Worm (Caenorhabditis elegans) whole organism, early embryonic: Measurements from ENCODE around the gene alr-1.

Experiments used
- B0310.2 ChIP-seq: sonication (generic microtip); optimal IDR thresholded peaks from 2 replicates; lab custom pipeline; 2016; ENCODE audit warnings: mild to moderate bottlenecking, missing genetic modification characterization, missing compliant biosample characterization
- F13C5.2 ChIP-seq: sonication (generic microtip); optimal IDR thresholded peaks from 2 replicates; lab custom pipeline; 2017; ENCODE audit warnings: mild to moderate bottlenecking, missing genetic modification characterization, inconsistent platforms, missing compliant biosample characterization
- ama-1 ChIP-seq: fragments of 150-350 bp; optimal IDR thresholded peaks from 2 replicates; lab custom pipeline; 2014
- ceh-36 ChIP-seq: sonication (generic microtip); optimal IDR thresholded peaks from 2 replicates; lab custom pipeline; 2016; ENCODE audit warnings: missing genetic modification characterization, inconsistent platforms, missing compliant biosample characterization
- ets-7 ChIP-seq: sonication (generic microtip); optimal IDR thresholded peaks from 2 replicates; lab custom pipeline; 2016; ENCODE audit warnings: missing genotype, missing genetic modification characterization, missing compliant biosample characterization
- flt-1 ChIP-seq: fragments of 200-800 bp; sonication (Bioruptor generic); IDR thresholded peaks from 2 replicates; pipeline ENCODE4 v1.3.6; 2022; ENCODE audit warnings: missing genetic modification characterization, missing compliant biosample characterization
- hnd-1 ChIP-seq: sonication (generic microtip); optimal IDR thresholded peaks from 2 replicates; lab custom pipeline; 2016; ENCODE audit warnings: missing genetic modification characterization, missing compliant biosample characterization
- sea-1 ChIP-seq: fragments of 200-800 bp; sonication (Bioruptor generic); conservative IDR thresholded peaks from 2 replicates; pipeline ENCODE4 v1.3.6; 2022; ENCODE audit warnings: missing genetic modification characterization, missing compliant biosample characterization
- tbx-11 ChIP-seq: fragments of 200-800 bp; sonication (Bioruptor generic); IDR thresholded peaks from 2 replicates; pipeline ENCODE4 v1.3.6; 2022; ENCODE audit warnings: missing genetic modification characterization, missing compliant biosample characterization
- tbx-37 ChIP-seq: fragments of 200-800 bp; sonication (Bioruptor generic); conservative IDR thresholded peaks from 2 replicates; pipeline ENCODE4 v1.3.6; 2022; ENCODE audit warnings: missing genetic modification reagents, missing genetic modification characterization, missing compliant biosample characterization
- tra-4 ChIP-seq: sonication (generic microtip); optimal IDR thresholded peaks from 2 replicates; lab custom pipeline; 2017; ENCODE audit warnings: missing genetic modification characterization, missing compliant biosample characterization

- TF ChIP-seq flt-1 (GFP tag; lab: Robert Waterston, UW), result no peak
- TF ChIP-seq hnd-1 (tag; lab: Kevin White, UChicago), result no peak
- no peak for TF ChIP-seq B0310.2 (tag; lab: Kevin White, UChicago)
- TF ChIP-seq ama-1, result no peak
- TF ChIP-seq tbx-37 (GFP tag; lab: Robert Waterston, UW), result no peak
- TF ChIP-seq tbx-11, result no peak
- TF ChIP-seq ets-7 (tag; lab: Kevin White, UChicago), result no peak
- no peak for TF ChIP-seq F13C5.2 (tag; lab: Kevin White, UChicago)
- TF ChIP-seq ceh-36 (tag; lab: Kevin White, UChicago), result no peak
- TF ChIP-seq sea-1 (GFP tag; lab: Robert Waterston, UW), result no peak
- no peak for TF ChIP-seq tra-4
Observed at ce11 chrX:11073358-11073757, 52.1 kb downstream of the alr-1 start, which contains the start of gene W04G3.5.
